Worm (Caenorhabditis elegans) whole organism, early embryonic: ENCODE measurements around the gene srx-90.

Source experiments
- B0310.2 ChIP-seq: sonication (generic microtip); optimal IDR thresholded peaks from 2 replicates; lab custom pipeline; 2016; ENCODE audit warnings: mild to moderate bottlenecking, missing genetic modification characterization, missing compliant biosample characterization
- F13C5.2 ChIP-seq: sonication (generic microtip); optimal IDR thresholded peaks from 2 replicates; lab custom pipeline; 2017; ENCODE audit warnings: mild to moderate bottlenecking, missing genetic modification characterization, inconsistent platforms, missing compliant biosample characterization
- aly-1 ChIP-seq: sonication (generic microtip); optimal IDR thresholded peaks from 2 replicates; lab custom pipeline; 2016; ENCODE audit warnings: missing genetic modification characterization, missing compliant biosample characterization
- ama-1 ChIP-seq: fragments of 150-350 bp; optimal IDR thresholded peaks from 2 replicates; lab custom pipeline; 2014
- ceh-36 ChIP-seq: sonication (generic microtip); optimal IDR thresholded peaks from 2 replicates; lab custom pipeline; 2016; ENCODE audit warnings: missing genetic modification characterization, inconsistent platforms, missing compliant biosample characterization
- flt-1 ChIP-seq: fragments of 200-800 bp; sonication (Bioruptor generic); IDR thresholded peaks from 2 replicates; pipeline ENCODE4 v1.3.6; 2022; ENCODE audit warnings: missing genetic modification characterization, missing compliant biosample characterization
- hmbx-1 ChIP-seq: sonication (generic microtip); optimal IDR thresholded peaks from 2 replicates; lab custom pipeline; 2016; ENCODE audit warnings: mild to moderate bottlenecking, missing genetic modification characterization, missing compliant biosample characterization
- hmg-4 ChIP-seq: fragments of 200-800 bp; sonication (Bioruptor generic); optimal IDR thresholded peaks from 2 replicates; lab custom pipeline; 2018; ENCODE audit warnings: mild to moderate bottlenecking, missing genetic modification characterization, missing compliant biosample characterization
- pes-1 ChIP-seq: fragments of 200-800 bp; sonication (Bioruptor generic); IDR thresholded peaks from 2 replicates; pipeline ENCODE4 v1.3.6; 2022; ENCODE audit warnings: missing genetic modification reagents, missing genetic modification characterization, missing compliant biosample characterization
- scrt-1 ChIP-seq: fragments of 200-800 bp; sonication (Bioruptor generic); IDR thresholded peaks from 2 replicates; pipeline ENCODE4 v1.3.6; 2022; ENCODE audit warnings: missing genetic modification characterization, missing compliant biosample characterization
- tbx-37 ChIP-seq: fragments of 200-800 bp; sonication (Bioruptor generic); conservative IDR thresholded peaks from 2 replicates; pipeline ENCODE4 v1.3.6; 2022; ENCODE audit warnings: missing genetic modification reagents, missing genetic modification characterization, missing compliant biosample characterization
- tra-4 ChIP-seq: sonication (generic microtip); optimal IDR thresholded peaks from 2 replicates; lab custom pipeline; 2017; ENCODE audit warnings: missing genetic modification characterization, missing compliant biosample characterization

ce11 chrV:11535504-11536062 is 45.3 kb upstream of the srx-90 start:
- TF ChIP-seq B0310.2 (tag; lab: Kevin White, UChicago) (no peak), aly-1 (tag; lab: Kevin White, UChicago) (no peak), pes-1 (GFP tag; lab: Robert Waterston, UW) (no peak), hmbx-1 (tag; lab: Kevin White, UChicago) (no peak), ama-1 (lab: Kevin White, UChicago) (no peak), F13C5.2 (tag; lab: Kevin White, UChicago) (no peak), scrt-1 (GFP tag; lab: Robert Waterston, UW) (no peak), hmg-4 (GFP tag; lab: Kevin White, UChicago) (no peak), flt-1 (no peak), tbx-37 (GFP tag; lab: Robert Waterston, UW) (no peak), tra-4 (tag; lab: Kevin White, UChicago) (no peak), ceh-36 (no peak)
